Fruit fly (Drosophila melanogaster) whole organism, embryonic: Measurements from ENCODE around the gene TfIIA-S.

Source experiments
- CG12299 ChIP-seq: fragments of 200-800 bp; sonication (Bioruptor generic); optimal IDR thresholded peaks from 2 replicates; lab custom pipeline; 2018; ENCODE audit warnings: missing biosample characterization, mild to moderate bottlenecking, missing genetic modification characterization
- CG2129 ChIP-seq: fragments of 200-800 bp; sonication (Bioruptor generic); IDR thresholded peaks from 2 replicates; pipeline ENCODE4 v1.3.6; 2022; ENCODE audit warnings: missing biosample characterization, missing genetic modification characterization; ENCODE audit not compliant: partially characterized antibody
- CG8924 ChIP-seq: fragments of 200-800 bp; optimal IDR thresholded peaks from 3 replicates; lab custom pipeline; 2019; ENCODE audit warnings: missing biosample characterization, mild to moderate bottlenecking, missing genetic modification characterization, moderate library complexity
- CoRest ChIP-seq: fragments of 200-800 bp; sonication (Bioruptor generic); optimal IDR thresholded peaks from 3 replicates; lab custom pipeline; 2018; ENCODE audit warnings: missing biosample characterization, mild to moderate bottlenecking, missing genetic modification characterization, moderate library complexity
- Fer1 ChIP-seq: fragments of 200-800 bp; sonication (Bioruptor generic); optimal IDR thresholded peaks from 2 replicates; lab custom pipeline; 2017; ENCODE audit warnings: missing biosample characterization, mild to moderate bottlenecking, missing genetic modification characterization
- Rfx ChIP-seq: fragments of 200-800 bp; sonication (Bioruptor generic); IDR thresholded peaks from 2 replicates; pipeline ENCODE4 v1.3.6; 2022; ENCODE audit warnings: missing biosample characterization, missing genetic modification characterization
- crp ChIP-seq, 2 experiments: fragments of 200-800 bp; sonication (Bioruptor generic); optimal IDR thresholded peaks; 2 replicates in 1 of 2; 3 replicates in 1 of 2; lab custom pipeline; 2017; ENCODE audit warnings: missing biosample characterization in 2 of 2, missing genetic modification characterization in 2 of 2, mild to moderate bottlenecking in 1 of 2, moderate library complexity in 1 of 2
- nom ChIP-seq: fragments of 200-800 bp; sonication (Bioruptor generic); optimal IDR thresholded peaks from 2 replicates; lab custom pipeline; 2017; ENCODE audit warnings: missing biosample characterization, missing genetic modification characterization, mild to moderate bottlenecking, moderate library complexity, missing genetic modification reagents
- pros ChIP-seq: fragments of 200-800 bp; sonication (Bioruptor generic); optimal IDR thresholded peaks from 3 replicates; lab custom pipeline; 2019; ENCODE audit warnings: missing biosample characterization, mild to moderate bottlenecking, missing genetic modification characterization, moderate library complexity

DNA sequence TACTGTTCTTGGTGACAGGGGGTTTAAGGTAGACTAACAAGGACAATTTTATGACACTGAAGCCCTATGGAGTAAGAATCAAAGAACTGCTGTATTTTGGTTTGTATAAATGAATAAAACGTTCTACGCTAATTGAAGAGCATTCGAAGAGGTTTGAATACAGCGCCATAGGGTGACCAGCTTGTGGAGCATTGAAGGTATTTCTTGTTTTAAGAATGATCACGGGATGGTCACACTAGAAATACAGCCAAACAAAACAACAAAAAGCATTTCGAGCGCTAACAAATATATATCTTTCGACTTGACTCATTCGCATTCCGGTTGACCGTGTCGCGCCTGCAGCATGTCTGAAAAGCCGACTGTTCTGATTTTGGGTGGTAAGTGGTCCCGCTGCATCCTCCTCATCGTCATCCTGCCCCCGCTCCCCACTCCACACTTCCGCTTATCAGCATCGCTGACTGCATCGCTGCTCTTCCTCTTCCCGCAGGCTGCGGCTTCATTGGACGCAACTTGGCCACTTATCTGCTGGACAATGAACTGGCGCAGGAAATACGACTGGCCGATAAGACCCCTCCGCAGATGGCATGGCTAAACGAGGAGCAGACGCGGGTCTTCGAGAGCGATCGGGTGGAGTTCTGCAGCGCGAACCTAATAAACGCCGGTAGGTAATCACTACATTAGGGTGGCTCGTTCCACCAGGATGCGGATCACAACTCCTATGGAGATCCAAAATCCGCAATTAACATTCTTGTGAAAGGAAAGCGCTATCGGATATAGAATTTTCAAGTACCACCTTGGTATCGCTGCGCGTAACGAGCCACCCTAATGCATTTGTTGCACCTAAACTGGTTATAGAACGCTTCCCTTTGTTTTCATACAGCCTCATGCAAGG, 43.1 kb upstream of the TfIIA-S start, which contains the start of gene CG5854:
- peak; percentile 95 for TF ChIP-seq nom (GFP tag; lab: Kevin White, UChicago)
- TF ChIP-seq CoRest (tag; lab: Kevin White, UChicago) = peak; percentile 52
- peak; percentile 64 for TF ChIP-seq Fer1 (GFP tag; lab: Kevin White, UChicago)
- TF ChIP-seq CG8924 (tag; lab: Kevin White, UChicago) = peak; percentile 73
- peak; percentile 27 for TF ChIP-seq CG12299
- TF ChIP-seq Rfx = peak; percentile 77
- no peak for TF ChIP-seq pros (GFP tag; lab: Kevin White, UChicago)
- no peak for TF ChIP-seq CG2129
- no peak for TF ChIP-seq crp (GFP tag; optimal IDR thresholded peaks at IDR 0.05; lab: Kevin White, UChicago)
